Worm (Caenorhabditis elegans) whole organism, L4 larva: ENCODE results near the gene srm-3.

ENCODE experiments used
- Y105C5A.15 ChIP-seq: fragments of 200-800 bp; sonication (Bioruptor generic); IDR thresholded peaks from 2 replicates; pipeline ENCODE4 v1.3.6; 2022; ENCODE audit warnings: missing genetic modification characterization, missing compliant biosample characterization
- aly-2 ChIP-seq: sonication (generic microtip); optimal IDR thresholded peaks from 2 replicates; lab custom pipeline; 2018; ENCODE audit warnings: missing biosample characterization, missing genetic modification characterization

ce11 chrIV:9680841-9681240 is 32.1 kb downstream of the srm-3 start, which contains the start of gene ins-8:
- TF ChIP-seq aly-2 (tag; lab: Kevin White, UChicago) = no peak
- no peak for TF ChIP-seq Y105C5A.15 (GFP tag; lab: Robert Waterston, UW)
